Fruit fly (Drosophila melanogaster) whole organism, prepupa: ENCODE data around the gene CNMaR.

Source experiments
- CG32006 ChIP-seq: fragments of 200-800 bp; sonication (Bioruptor generic); optimal IDR thresholded peaks from 3 replicates; lab custom pipeline; 2017; ENCODE audit warnings: missing biosample characterization, mild to moderate bottlenecking, missing genetic modification characterization
- CG34406 ChIP-seq: fragments of 200-800 bp; sonication (Bioruptor generic); optimal IDR thresholded peaks from 3 replicates; lab custom pipeline; 2016; ENCODE audit warnings: missing biosample characterization, missing genetic modification characterization
- CG8632 ChIP-seq: fragments of 200-800 bp; sonication (Bioruptor generic); optimal IDR thresholded peaks from 3 replicates; lab custom pipeline; 2016; ENCODE audit warnings: missing biosample characterization, missing genetic modification characterization
- OdsH ChIP-seq: fragments of 200-800 bp; sonication (Bioruptor generic); optimal IDR thresholded peaks from 3 replicates; lab custom pipeline; 2016; ENCODE audit warnings: missing biosample characterization, missing genetic modification characterization
- Sox15 ChIP-seq: fragments of 200-800 bp; sonication (Bioruptor generic); optimal IDR thresholded peaks from 3 replicates; lab custom pipeline; 2016; ENCODE audit warnings: missing biosample characterization, missing genetic modification characterization
- acj6 ChIP-seq: fragments of 200-800 bp; sonication (Bioruptor generic); optimal IDR thresholded peaks from 3 replicates; lab custom pipeline; 2016; ENCODE audit warnings: missing biosample characterization, missing genetic modification characterization
- fkh ChIP-seq: fragments of 200-800 bp; sonication (Bioruptor generic); optimal IDR thresholded peaks from 3 replicates; lab custom pipeline; 2017; ENCODE audit warnings: missing biosample characterization, mild to moderate bottlenecking, missing genetic modification characterization, moderate library complexity
- salr ChIP-seq, 2 experiments: fragments of 200-800 bp; sonication (Bioruptor generic); optimal IDR thresholded peaks; 3 replicates each; lab custom pipeline; 2016 to 2018; ENCODE audit warnings: missing biosample characterization in 2 of 2, missing genetic modification characterization in 2 of 2, mild to moderate bottlenecking in 1 of 2
- ss ChIP-seq, 2 experiments: fragments of 200-800 bp; sonication (Bioruptor generic); optimal IDR thresholded peaks; 2 replicates in 1 of 2; 3 replicates in 1 of 2; lab custom pipeline; 2017 to 2018; ENCODE audit warnings: mild to moderate bottlenecking in 2 of 2, missing biosample characterization in 2 of 2, missing genetic modification characterization in 2 of 2, moderate library complexity in 1 of 2

- TF ChIP-seq acj6 (GFP tag; lab: Kevin White, UChicago) (no peak), CG34406 (no peak), ss (GFP tag; optimal IDR thresholded peaks at IDR 0.05; lab: Kevin White, UChicago) (no peak), CG32006 (no peak), CG8632 (GFP tag; lab: Kevin White, UChicago) (no peak), Sox15 (GFP tag; lab: Kevin White, UChicago) (no peak), fkh (GFP tag; lab: Kevin White, UChicago) (no peak), salr (GFP tag; optimal IDR thresholded peaks at IDR 0.05; lab: Kevin White, UChicago) (no peak), OdsH (no peak)
Measured at dm6 chr3L:9698193-9698642, 54.3 kb downstream of the CNMaR start, which contains the start of gene Ubc4.
